Worm (Caenorhabditis elegans): Measurements from ENCODE around the gene ced-5.

DNA sequence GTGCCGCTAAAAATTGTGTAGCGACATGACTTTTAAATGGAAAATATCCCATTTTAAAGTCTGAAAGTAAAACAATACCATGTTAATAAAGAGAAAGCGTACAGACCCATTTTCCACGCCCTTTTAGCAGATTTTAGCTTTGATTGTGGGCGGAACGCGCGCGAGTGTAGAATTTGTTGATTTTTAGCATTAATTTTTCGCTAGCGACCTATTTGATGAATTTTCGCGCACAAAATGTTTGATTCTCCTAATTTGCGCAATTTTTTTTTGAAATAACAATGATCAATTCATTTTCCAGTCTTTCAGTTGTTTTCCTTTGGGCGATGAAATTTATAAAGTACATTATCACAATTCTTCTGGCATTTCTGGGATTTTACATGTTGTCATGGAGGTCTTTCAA, 49.7 kb downstream of the ced-5 start, which contains the start of gene T07G12.3:
- TF ChIP-seq nhr-41 (GFP tag; IDR thresholded peaks at IDR 0.05) (no peak), fos-1 (tag; optimal IDR thresholded peaks at IDR 0.05) (no peak), unc-62 (GFP tag; optimal IDR thresholded peaks at IDR 0.05 in 1 of 2) (no peak), unc-62 (tag; optimal IDR thresholded peaks at IDR 0.05) (no peak), egl-27 (tag; optimal IDR thresholded peaks at IDR 0.05) (no peak), pha-4 (GFP tag; IDR thresholded peaks at IDR 0.05) (no peak), pha-4 (tag; optimal IDR thresholded peaks at IDR 0.05) (no peak), vab-7 (GFP tag; IDR thresholded peaks at IDR 0.05) (no peak), lin-15B (tag; optimal IDR thresholded peaks at IDR 0.05) (no peak), R02D3.7 (tag; optimal IDR thresholded peaks at IDR 0.05) (no peak), ama-1 (optimal IDR thresholded peaks at IDR 0.05) (no peak), daf-19 (GFP tag; conservative IDR thresholded peaks at IDR 0.05) (no peak), mdt-29 (GFP tag; IDR thresholded peaks at IDR 0.05) (no peak), ztf-7 (tag; optimal IDR thresholded peaks at IDR 0.05) (no peak)

Data from whole organism, L4 larva.